Worm (Caenorhabditis elegans) whole organism, young adult: ENCODE measurements around the gene F43E2.1.

ENCODE experiments used
- aptf-3 ChIP-seq: fragments of 200-800 bp; sonication (Bioruptor generic); IDR thresholded peaks from 2 replicates; pipeline ENCODE4 v1.3.6; 2022; ENCODE audit warnings: missing genetic modification characterization, missing compliant biosample characterization
- atf-7 ChIP-seq: sonication (generic microtip); optimal IDR thresholded peaks from 2 replicates; lab custom pipeline; 2017; ENCODE audit warnings: mild to moderate bottlenecking, missing genetic modification characterization, missing compliant biosample characterization
- dox-1 ChIP-seq: fragments of 200-800 bp; sonication (Bioruptor generic); IDR thresholded peaks from 2 replicates; pipeline ENCODE4 v1.3.6; 2022; ENCODE audit warnings: missing genetic modification reagents, missing genetic modification characterization, missing compliant biosample characterization
- unc-130 ChIP-seq: sonication (generic microtip); optimal IDR thresholded peaks from 2 replicates; lab custom pipeline; 2016; ENCODE audit warnings: missing genetic modification reagents, missing genetic modification characterization, missing compliant biosample characterization

ce11 chrII:7343668-7344067, 31.4 kb upstream of the F43E2.1 start:
- no peak for TF ChIP-seq aptf-3
- no peak for TF ChIP-seq atf-7 (tag; lab: Kevin White, UChicago)
- no peak for TF ChIP-seq unc-130
- no peak for TF ChIP-seq dox-1
